Worm (Caenorhabditis elegans): ENCODE results near the gene scl-15.

scl-15 gene

DNA sequence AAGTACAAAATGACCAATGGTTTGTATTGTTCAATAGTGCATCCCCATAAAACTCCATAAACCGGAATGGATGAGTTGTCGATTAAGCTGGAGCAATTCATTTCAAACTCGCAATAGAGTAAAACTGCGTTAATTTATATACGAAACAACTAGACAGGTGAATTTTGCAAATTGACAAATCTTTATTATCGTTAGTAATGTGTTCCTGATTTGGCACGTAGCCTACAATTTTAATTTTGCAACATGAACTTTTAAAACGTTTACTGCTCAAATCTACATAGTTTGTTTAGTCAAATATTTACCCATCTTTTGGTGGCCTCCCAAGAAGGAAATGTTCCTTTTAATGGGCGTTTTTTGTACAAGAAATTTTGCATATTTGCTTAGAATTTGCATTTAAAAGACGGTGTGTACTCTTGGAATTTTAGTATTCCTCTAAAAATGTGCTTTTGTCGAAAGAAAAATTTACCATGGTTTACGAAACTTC, 47.4 kb downstream of the scl-15 start, which contains the start of the genes srz-67 and C17F4.11:
srz-67 (minus strand) TSS at position 101 of the 484 bp plus-strand sequence.
C17F4.11 (plus strand) TSS at position 434 of the 484 bp plus-strand sequence.
- TF ChIP-seq ama-1 (optimal IDR thresholded peaks at IDR 0.05) (no peak), efl-1 (optimal IDR thresholded peaks at IDR 0.05) (no peak), efl-1 (GFP tag; optimal IDR thresholded peaks at IDR 0.05 in 1 of 2) (peak in 1 of 2 experiments; percentile 65)

DNA sequence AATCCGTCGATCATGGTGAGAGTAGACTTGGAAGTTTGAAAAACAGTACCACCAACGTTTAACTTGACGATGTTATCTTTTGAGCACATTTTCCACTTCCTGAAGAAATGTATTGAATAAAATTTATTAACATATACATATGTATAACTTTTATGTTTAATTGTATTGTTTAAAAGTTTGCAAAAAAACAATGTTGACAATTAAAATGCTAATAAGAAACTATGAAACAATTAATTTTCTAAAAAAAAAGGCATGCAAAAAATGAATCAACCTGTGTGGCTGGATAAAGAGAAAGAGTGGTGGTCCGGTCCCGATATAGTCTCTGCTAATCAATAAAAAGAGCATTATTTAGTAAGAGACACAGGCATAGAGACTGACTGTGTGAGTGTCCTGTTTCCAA, 49.7 kb downstream of the scl-15 start, which contains the start of gene C17F4.8:
C17F4.8 (minus strand) TSS at position 101 of the 400 bp plus-strand sequence.
- TF ChIP-seq hlh-17 (GFP tag; optimal IDR thresholded peaks at IDR 0.05; ENCODE audit: borderline replicate concordance) (no peak), nhr-77 (tag; optimal IDR thresholded peaks at IDR 0.05) (no peak), nhr-19 (GFP tag; conservative IDR thresholded peaks at IDR 0.05) (no peak), ets-5 (GFP tag; IDR thresholded peaks at IDR 0.05) (no peak), sox-4 (tag; optimal IDR thresholded peaks at IDR 0.05) (no peak), hlh-4 (tag; optimal IDR thresholded peaks at IDR 0.05) (no peak), nhr-76 (tag; optimal IDR thresholded peaks at IDR 0.05) (no peak), fos-1 (tag; optimal IDR thresholded peaks at IDR 0.05) (no peak), jun-1 (tag; optimal IDR thresholded peaks at IDR 0.05) (no peak)
